Fruit fly (Drosophila melanogaster) whole organism, pupa: ENCODE data around the gene Nep6.

Experiments
- CG10348 ChIP-seq: fragments of 200-800 bp; sonication (Bioruptor generic); IDR thresholded peaks from 2 replicates; pipeline ENCODE4 v1.3.6; 2022; ENCODE audit warnings: missing biosample characterization, missing genetic modification characterization
- CG12605 ChIP-seq: fragments of 200-800 bp; sonication (Bioruptor generic); IDR thresholded peaks from 2 replicates; pipeline ENCODE4 v1.3.6; 2022; ENCODE audit warnings: missing biosample characterization, missing genetic modification characterization
- CG13204 ChIP-seq: fragments of 200-800 bp; sonication (Bioruptor generic); optimal IDR thresholded peaks from 2 replicates; lab custom pipeline; 2018; ENCODE audit warnings: missing biosample characterization, mild to moderate bottlenecking, missing genetic modification characterization, moderate library complexity
- CG14655 ChIP-seq: fragments of 200-800 bp; sonication (Bioruptor generic); optimal IDR thresholded peaks from 3 replicates; lab custom pipeline; 2017; ENCODE audit warnings: mild to moderate bottlenecking, missing biosample characterization, missing genetic modification reagents, missing genetic modification characterization
- CG15710 ChIP-seq: fragments of 200-800 bp; sonication (Bioruptor generic); optimal IDR thresholded peaks from 2 replicates; lab custom pipeline; 2018; ENCODE audit warnings: missing biosample characterization, mild to moderate bottlenecking, missing genetic modification characterization, moderate library complexity
- CG17806 ChIP-seq: fragments of 200-800 bp; sonication (Bioruptor generic); optimal IDR thresholded peaks from 2 replicates; lab custom pipeline; 2018; ENCODE audit warnings: missing biosample characterization, mild to moderate bottlenecking, missing genetic modification characterization, moderate library complexity
- CG32121 ChIP-seq: fragments of 200-800 bp; sonication (Bioruptor generic); IDR thresholded peaks from 2 replicates; pipeline ENCODE4 v1.3.6; 2022; ENCODE audit warnings: missing biosample characterization, missing genetic modification characterization
- CG34367 ChIP-seq: fragments of 200-800 bp; sonication (Bioruptor generic); optimal IDR thresholded peaks from 2 replicates; lab custom pipeline; 2018; ENCODE audit warnings: missing biosample characterization, mild to moderate bottlenecking, missing genetic modification characterization
- CG4496 ChIP-seq: fragments of 200-800 bp; sonication (Bioruptor generic); IDR thresholded peaks from 3 replicates; pipeline ENCODE4 v1.3.6; 2022; ENCODE audit warnings: missing biosample characterization, missing genetic modification characterization
- CG8159 ChIP-seq: fragments of 200-800 bp; sonication (Bioruptor generic); optimal IDR thresholded peaks from 3 replicates; lab custom pipeline; 2018; ENCODE audit warnings: missing biosample characterization, mild to moderate bottlenecking, missing genetic modification characterization, moderate library complexity
- CG8301 ChIP-seq: fragments of 200-800 bp; sonication (Bioruptor generic); optimal IDR thresholded peaks from 2 replicates; lab custom pipeline; 2018; ENCODE audit warnings: missing biosample characterization, mild to moderate bottlenecking, missing genetic modification characterization
- CG9948 ChIP-seq: fragments of 200-800 bp; sonication (Bioruptor generic); optimal IDR thresholded peaks from 2 replicates; lab custom pipeline; 2018; ENCODE audit warnings: missing biosample characterization, mild to moderate bottlenecking, missing genetic modification characterization, moderate library complexity
- D1 ChIP-seq: fragments of 200-800 bp; sonication (Bioruptor generic); optimal IDR thresholded peaks from 2 replicates; lab custom pipeline; 2018; ENCODE audit warnings: missing biosample characterization, mild to moderate bottlenecking, missing genetic modification characterization, moderate library complexity
- EcR ChIP-seq: fragments of 200-800 bp; sonication (Bioruptor generic); optimal IDR thresholded peaks from 3 replicates; lab custom pipeline; 2019; ENCODE audit warnings: missing biosample characterization, missing genetic modification characterization, mild to moderate bottlenecking, moderate library complexity, missing genetic modification reagents
- Ets98B ChIP-seq: fragments of 200-800 bp; sonication (Bioruptor generic); IDR thresholded peaks from 2 replicates; pipeline ENCODE4 v1.3.6; 2022; ENCODE audit warnings: missing biosample characterization, missing genetic modification characterization
- Pif1A ChIP-seq: fragments of 200-800 bp; sonication (Bioruptor generic); optimal IDR thresholded peaks from 3 replicates; lab custom pipeline; 2016; ENCODE audit warnings: missing biosample characterization, missing genetic modification characterization
- Pif1B ChIP-seq: fragments of 200-800 bp; sonication (Bioruptor generic); optimal IDR thresholded peaks from 3 replicates; lab custom pipeline; 2016; ENCODE audit warnings: missing biosample characterization, missing genetic modification characterization
- Snoo ChIP-seq: fragments of 200-800 bp; sonication (Bioruptor generic); optimal IDR thresholded peaks from 3 replicates; lab custom pipeline; 2017; ENCODE audit warnings: missing biosample characterization, mild to moderate bottlenecking, missing genetic modification characterization, inconsistent platforms
- fd96Ca ChIP-seq: fragments of 200-800 bp; sonication (Bioruptor generic); IDR thresholded peaks from 3 replicates; pipeline ENCODE4 v1.3.6; 2022; ENCODE audit warnings: missing biosample characterization, missing genetic modification characterization
- gl ChIP-seq: fragments of 200-800 bp; sonication (Bioruptor generic); optimal IDR thresholded peaks from 2 replicates; lab custom pipeline; 2018; ENCODE audit warnings: missing biosample characterization, mild to moderate bottlenecking, missing genetic modification characterization
- rn ChIP-seq: fragments of 200-800 bp; sonication (Bioruptor generic); IDR thresholded peaks from 2 replicates; pipeline ENCODE4 v1.3.6; 2022; ENCODE audit warnings: missing biosample characterization, missing genetic modification characterization

The Nep6 gene

dm6 chrX:12801357-12801756 lies at the start of gene Nep6:
Gene Nep6 (plus strand): TSS chrX:12801661.
- TF ChIP-seq Ets98B (GFP tag; lab: Robert Waterston, UW) (no peak), CG14655 (GFP tag; lab: Kevin White, UChicago) (no peak), CG12605 (GFP tag; lab: Robert Waterston, UW) (no peak), CG8301 (tag; lab: Kevin White, UChicago) (no peak), fd96Ca (GFP tag; lab: Robert Waterston, UW) (no peak), CG4496 (no peak)

DNA sequence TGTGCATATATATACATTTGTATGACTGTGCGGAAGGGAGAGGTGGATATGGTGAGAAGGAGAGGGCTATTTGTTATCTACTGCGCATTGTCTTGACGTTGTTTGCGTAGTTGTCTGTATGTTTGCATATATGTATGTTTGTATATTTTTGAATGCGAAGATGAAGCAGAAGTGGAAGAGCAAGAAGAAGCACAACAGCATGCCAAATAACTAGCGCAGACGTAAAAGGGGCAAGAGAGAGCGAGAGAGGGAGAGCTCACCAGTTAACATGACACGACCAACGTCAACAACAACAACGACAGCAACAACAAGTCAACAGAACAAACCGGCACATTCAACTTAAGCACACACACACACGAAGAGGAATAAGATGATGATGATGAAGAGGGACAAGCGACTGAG lies 49.7 kb upstream of the Nep6 start:
- TF ChIP-seq Pif1A (GFP tag; lab: Kevin White, UChicago) (no peak), CG9948 (tag; lab: Kevin White, UChicago) (no peak), CG4496 (no peak), Snoo (tag; lab: Kevin White, UChicago) (no peak), EcR (GFP tag; lab: Kevin White, UChicago) (peak; percentile 97)

DNA sequence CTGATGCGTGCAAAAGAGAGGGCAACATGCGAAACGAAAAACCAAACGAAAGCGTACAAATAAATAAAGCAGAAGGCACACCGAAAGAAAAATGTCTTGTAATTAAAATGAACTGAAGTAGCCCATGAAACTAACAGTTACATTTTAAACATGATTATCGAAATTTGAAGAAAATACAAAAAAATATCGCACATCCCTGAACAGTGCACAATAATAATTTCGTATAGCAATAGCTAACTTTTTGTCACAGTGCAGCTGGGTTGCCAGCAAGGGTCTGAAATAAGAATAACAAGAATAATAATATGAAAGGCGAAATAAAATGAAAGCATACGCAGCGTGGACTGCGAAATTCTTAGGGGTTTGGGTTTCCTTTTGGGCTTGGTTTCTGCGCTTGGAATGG lies 49.3 kb upstream of the Nep6 start:
- TF ChIP-seq Pif1A (GFP tag; lab: Kevin White, UChicago) (peak; percentile 98), CG12605 (GFP tag; lab: Robert Waterston, UW) (peak; percentile 98), Pif1B (GFP tag; lab: Kevin White, UChicago) (peak; percentile 100), EcR (GFP tag; lab: Kevin White, UChicago) (peak; percentile 85), rn (peak; percentile 98), CG14655 (GFP tag; lab: Kevin White, UChicago) (peak; percentile 99), CG10348 (peak; percentile 93), CG34367 (tag; lab: Kevin White, UChicago) (peak; percentile 100), CG13204 (peak; percentile 98), Snoo (tag; lab: Kevin White, UChicago) (peak; percentile 99), CG15710 (tag; lab: Kevin White, UChicago) (peak; percentile 100), Ets98B (GFP tag; lab: Robert Waterston, UW) (peak; percentile 99), fd96Ca (GFP tag; lab: Robert Waterston, UW) (peak; percentile 99), gl (tag; lab: Kevin White, UChicago) (peak; percentile 99), CG32121 (GFP tag; lab: Robert Waterston, UW) (peak; percentile 99), CG9948 (tag; lab: Kevin White, UChicago) (peak; percentile 100), CG8159 (tag; lab: Kevin White, UChicago) (peak; percentile 100), CG17806 (tag; lab: Kevin White, UChicago) (peak; percentile 100), CG4496 (peak; percentile 100), CG8301 (tag; lab: Kevin White, UChicago) (peak; percentile 99), D1 (peak; percentile 100)
- TF ChIP-seq, all 21 proteins: peak for 21

DNA sequence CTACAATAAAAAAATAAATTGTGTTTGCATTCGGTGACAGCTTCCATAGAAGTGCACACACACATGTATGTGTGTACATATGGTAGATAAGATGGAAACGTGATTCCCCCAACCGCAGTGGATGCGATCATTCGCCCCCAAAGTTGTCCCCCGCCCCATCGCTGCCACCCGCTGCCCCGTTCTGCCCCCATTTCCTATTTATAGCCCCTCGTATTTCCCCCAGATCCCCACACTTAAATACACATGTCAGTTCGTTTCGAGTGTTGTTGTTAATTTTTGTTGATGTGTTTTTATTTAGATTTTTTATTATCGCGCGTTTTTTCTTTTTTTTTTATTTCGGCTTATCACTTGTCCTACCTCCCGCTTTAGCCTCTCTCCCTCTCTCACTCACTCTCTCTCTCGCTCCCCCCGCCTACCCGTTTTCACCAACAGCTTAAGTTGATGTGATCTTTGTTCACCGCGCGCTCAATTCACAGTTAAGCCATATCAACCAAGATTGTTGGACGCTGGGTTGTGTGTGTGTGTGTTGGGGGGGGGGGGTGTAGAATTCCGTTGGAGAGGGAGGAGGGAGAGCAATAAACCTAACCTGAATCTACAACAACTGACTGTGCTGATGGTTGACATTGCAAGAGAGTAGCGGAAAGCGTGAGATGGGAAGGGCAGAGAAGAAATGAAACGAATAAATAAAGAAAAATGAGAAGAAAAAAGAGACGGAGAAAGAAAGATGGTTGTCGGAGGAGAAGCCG lies 47.7 kb upstream of the Nep6 start:
- peak; percentile 71; the same call in 2 of the 3 replicates for TF ChIP-seq fd96Ca (GFP tag; lab: Robert Waterston, UW)
- peak; percentile 18 for TF ChIP-seq CG8301 (tag; lab: Kevin White, UChicago)
- 0 out of 2 replicates have a peak, but pooled peaks have one; percentile 2 for TF ChIP-seq rn
- TF ChIP-seq CG8159 (tag; lab: Kevin White, UChicago), result peak; percentile 56
- TF ChIP-seq CG14655 (GFP tag; lab: Kevin White, UChicago), result peak; percentile 37
- TF ChIP-seq Ets98B (GFP tag; lab: Robert Waterston, UW), result peak; percentile 65
- peak; percentile 29 for TF ChIP-seq CG34367 (tag; lab: Kevin White, UChicago)
- TF ChIP-seq CG10348, result no peak
- TF ChIP-seq CG32121 (GFP tag; lab: Robert Waterston, UW), result peak; percentile 72
- TF ChIP-seq Pif1B (GFP tag; lab: Kevin White, UChicago), result no peak
- peak; percentile 48 for TF ChIP-seq CG9948 (tag; lab: Kevin White, UChicago)
- peak; percentile 63 for TF ChIP-seq CG13204
- peak; percentile 52 for TF ChIP-seq Snoo (tag; lab: Kevin White, UChicago)
- peak; percentile 96 for TF ChIP-seq EcR (GFP tag; lab: Kevin White, UChicago)
- peak; percentile 8 for TF ChIP-seq Pif1A (GFP tag; lab: Kevin White, UChicago)
- peak; percentile 68 for TF ChIP-seq gl (tag; lab: Kevin White, UChicago)
- TF ChIP-seq CG12605 (GFP tag; lab: Robert Waterston, UW), result peak; percentile 66
- TF ChIP-seq CG15710 (tag; lab: Kevin White, UChicago), result peak; percentile 55
- peak; percentile 42 for TF ChIP-seq CG17806 (tag; lab: Kevin White, UChicago)
- TF ChIP-seq CG4496, result peak; percentile 86
- no peak for TF ChIP-seq D1
- TF ChIP-seq, all 21 proteins: peak for 18

DNA sequence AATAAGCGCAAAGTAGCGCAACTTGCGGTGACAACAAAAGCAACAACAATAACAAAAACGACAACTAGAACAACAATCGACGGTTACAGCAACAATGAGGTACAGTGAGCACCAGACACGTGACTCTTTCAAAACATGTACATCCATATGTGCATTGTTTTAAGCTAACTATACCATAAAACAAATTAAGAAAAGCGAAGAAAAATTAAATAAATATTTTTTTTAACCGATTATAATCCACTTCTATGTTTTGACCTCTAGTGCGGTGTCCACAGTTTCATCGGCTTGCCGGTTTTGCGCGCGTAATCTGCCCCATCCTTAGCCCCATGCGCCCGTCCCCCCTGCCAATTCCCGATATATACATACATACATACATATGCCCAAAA lies 47.1 kb upstream of the Nep6 start:
- TF ChIP-seq CG13204 (peak; percentile 88), CG17806 (tag; lab: Kevin White, UChicago) (peak; percentile 98), CG4496 (peak; percentile 99), CG14655 (GFP tag; lab: Kevin White, UChicago) (peak; percentile 98), rn (peak; percentile 98), CG9948 (tag; lab: Kevin White, UChicago) (peak; percentile 98), fd96Ca (GFP tag; lab: Robert Waterston, UW) (peak; percentile 98), D1 (peak; percentile 87), Ets98B (GFP tag; lab: Robert Waterston, UW) (peak; percentile 99), CG15710 (tag; lab: Kevin White, UChicago) (peak; percentile 99), Snoo (tag; lab: Kevin White, UChicago) (peak; percentile 86), EcR (GFP tag; lab: Kevin White, UChicago) (no peak), CG8159 (tag; lab: Kevin White, UChicago) (peak; percentile 98), CG10348 (peak; percentile 97), Pif1B (GFP tag; lab: Kevin White, UChicago) (peak; percentile 95), CG8301 (tag; lab: Kevin White, UChicago) (peak; percentile 98), gl (tag; lab: Kevin White, UChicago) (peak; percentile 93), CG12605 (GFP tag; lab: Robert Waterston, UW) (peak; percentile 98), CG34367 (tag; lab: Kevin White, UChicago) (peak; percentile 98), Pif1A (GFP tag; lab: Kevin White, UChicago) (peak; percentile 97), CG32121 (GFP tag; lab: Robert Waterston, UW) (peak; percentile 99)
